Fruit fly (Drosophila melanogaster) whole organism, embryonic: ENCODE results near the gene AsnRS.

Source experiments
- Antp ChIP-seq: fragments of 200-800 bp; sonication (Bioruptor generic); optimal IDR thresholded peaks from 3 replicates; lab custom pipeline; 2016; ENCODE audit warnings: missing biosample characterization, missing genetic modification characterization
- Asciz ChIP-seq: fragments of 200-800 bp; sonication (Bioruptor generic); optimal IDR thresholded peaks from 2 replicates; lab custom pipeline; 2017; ENCODE audit warnings: missing biosample characterization, mild to moderate bottlenecking, missing genetic modification characterization, missing genetic modification reagents
- Atf6 ChIP-seq: fragments of 200-800 bp; sonication (Bioruptor generic); IDR thresholded peaks from 2 replicates; pipeline ENCODE4 v1.3.6; 2022; ENCODE audit warnings: missing biosample characterization, missing genetic modification characterization
- CG1024 ChIP-seq: fragments of 200-800 bp; sonication (Bioruptor generic); IDR thresholded peaks from 2 replicates; pipeline ENCODE4 v1.3.6; 2022; ENCODE audit warnings: missing biosample characterization, missing genetic modification characterization
- CG11560 ChIP-seq: fragments of 200-800 bp; sonication (Bioruptor generic); IDR thresholded peaks from 3 replicates; pipeline ENCODE4 v1.3.6; 2022; ENCODE audit warnings: missing biosample characterization, missing genetic modification characterization
- CG11723 ChIP-seq: fragments of 200-800 bp; sonication (Bioruptor generic); optimal IDR thresholded peaks from 2 replicates; lab custom pipeline; 2017; ENCODE audit warnings: missing biosample characterization, mild to moderate bottlenecking, missing genetic modification characterization
- CG12071 ChIP-seq: fragments of 200-800 bp; sonication (Bioruptor generic); optimal IDR thresholded peaks from 3 replicates; lab custom pipeline; 2018; ENCODE audit warnings: missing biosample characterization, mild to moderate bottlenecking, missing genetic modification characterization
- CG13123 ChIP-seq: fragments of 200-800 bp; sonication (Bioruptor generic); optimal IDR thresholded peaks from 2 replicates; lab custom pipeline; 2016; ENCODE audit warnings: missing biosample characterization, missing genetic modification characterization
- CG14667 ChIP-seq: fragments of 200-800 bp; sonication (Bioruptor generic); IDR thresholded peaks from 2 replicates; pipeline ENCODE4 v1.3.6; 2022; ENCODE audit warnings: missing biosample characterization, missing genetic modification characterization
- CG15011 ChIP-seq: fragments of 200-800 bp; sonication (Bioruptor generic); optimal IDR thresholded peaks from 3 replicates; lab custom pipeline; 2018; ENCODE audit warnings: missing biosample characterization, mild to moderate bottlenecking, missing genetic modification characterization
- CG17829 ChIP-seq: fragments of 200-800 bp; optimal IDR thresholded peaks from 2 replicates; lab custom pipeline; 2019; ENCODE audit warnings: missing biosample characterization, mild to moderate bottlenecking, missing genetic modification characterization, moderate library complexity
- CG30431 ChIP-seq: fragments of 200-800 bp; sonication (Bioruptor generic); optimal IDR thresholded peaks from 2 replicates; lab custom pipeline; 2017; ENCODE audit warnings: missing biosample characterization, missing genetic modification characterization
- CG32767 ChIP-seq: fragments of 200-800 bp; sonication (Bioruptor generic); IDR thresholded peaks from 2 replicates; pipeline ENCODE4 v1.3.6; 2022; ENCODE audit warnings: missing biosample characterization, missing genetic modification characterization
- CG3847 ChIP-seq: fragments of 200-800 bp; sonication (Bioruptor generic); IDR thresholded peaks from 2 replicates; pipeline ENCODE4 v1.3.6; 2022; ENCODE audit warnings: missing biosample characterization, missing genetic modification characterization
- CG4404 ChIP-seq: fragments of 200-800 bp; sonication (Bioruptor generic); IDR thresholded peaks from 2 replicates; pipeline ENCODE4 v1.3.6; 2022; ENCODE audit warnings: missing biosample characterization, missing genetic modification characterization
- CHES-1-like ChIP-seq: fragments of 200-800 bp; sonication (Bioruptor generic); optimal IDR thresholded peaks from 2 replicates; lab custom pipeline; 2016; ENCODE audit warnings: missing biosample characterization, missing genetic modification characterization
- Deaf1 ChIP-seq: fragments of 200-800 bp; optimal IDR thresholded peaks from 3 replicates; lab custom pipeline; 2019; ENCODE audit warnings: missing biosample characterization, mild to moderate bottlenecking, missing genetic modification characterization, moderate library complexity
- Dip3 ChIP-seq: fragments of 200-800 bp; sonication (Bioruptor generic); optimal IDR thresholded peaks from 3 replicates; lab custom pipeline; 2016; ENCODE audit warnings: missing biosample characterization, missing genetic modification characterization
- Doc2 ChIP-seq: fragments of 200-800 bp; sonication (Bioruptor generic); IDR thresholded peaks from 2 replicates; pipeline ENCODE4 v1.3.6; 2022; ENCODE audit warnings: missing biosample characterization, missing genetic modification characterization
- Elba2 ChIP-seq: fragments of 200-800 bp; sonication (Bioruptor generic); optimal IDR thresholded peaks from 3 replicates; lab custom pipeline; 2016; ENCODE audit warnings: missing biosample characterization, missing genetic modification characterization
- Med ChIP-seq: fragments of 200-800 bp; sonication (Bioruptor generic); peaks from one replicate; lab custom pipeline; 2016; ENCODE audit warnings: missing biosample characterization, missing genetic modification characterization, mild to moderate bottlenecking, inconsistent platforms, moderate library complexity
- NC2α ChIP-seq: fragments of 200-800 bp; sonication (Bioruptor generic); optimal IDR thresholded peaks from 2 replicates; lab custom pipeline; 2016; ENCODE audit warnings: missing biosample characterization, missing genetic modification characterization
- Nf-YA ChIP-seq: fragments of 200-800 bp; sonication (Bioruptor generic); IDR thresholded peaks from 2 replicates; pipeline ENCODE4 v1.3.6; 2022; ENCODE audit warnings: missing biosample characterization, missing genetic modification characterization
- Nf-YC ChIP-seq: fragments of 200-800 bp; optimal IDR thresholded peaks from 3 replicates; lab custom pipeline; 2019; ENCODE audit warnings: missing biosample characterization, mild to moderate bottlenecking, missing genetic modification characterization, moderate library complexity
- Opbp ChIP-seq: fragments of 200-800 bp; sonication (Bioruptor generic); IDR thresholded peaks from 3 replicates; pipeline ENCODE4 v1.3.6; 2022; ENCODE audit warnings: missing biosample characterization, missing genetic modification characterization; ENCODE audit not compliant: partially characterized antibody
- Side ChIP-seq: fragments of 200-800 bp; sonication (Bioruptor generic); optimal IDR thresholded peaks from 2 replicates; lab custom pipeline; 2016; ENCODE audit warnings: missing biosample characterization, missing genetic modification characterization
- Sox100B ChIP-seq: fragments of 200-800 bp; sonication (Bioruptor generic); optimal IDR thresholded peaks from 3 replicates; lab custom pipeline; 2018; ENCODE audit warnings: missing biosample characterization, mild to moderate bottlenecking, missing genetic modification characterization
- ara ChIP-seq: fragments of 200-800 bp; sonication (Bioruptor generic); IDR thresholded peaks from 2 replicates; pipeline ENCODE4 v1.3.6; 2022; ENCODE audit warnings: missing biosample characterization, missing genetic modification characterization
- az2 ChIP-seq: fragments of 200-800 bp; sonication (Bioruptor generic); optimal IDR thresholded peaks from 3 replicates; lab custom pipeline; 2016; ENCODE audit warnings: missing biosample characterization, missing genetic modification characterization
- cg ChIP-seq: fragments of 200-800 bp; sonication (Bioruptor generic); optimal IDR thresholded peaks from 3 replicates; lab custom pipeline; 2019; ENCODE audit warnings: missing biosample characterization, mild to moderate bottlenecking, missing genetic modification characterization, moderate library complexity
- dati ChIP-seq: fragments of 200-800 bp; sonication (Bioruptor generic); IDR thresholded peaks from 2 replicates; pipeline ENCODE4 v1.3.6; 2022; ENCODE audit warnings: missing biosample characterization, missing genetic modification characterization
- disco-r ChIP-seq: fragments of 200-800 bp; sonication (Bioruptor generic); optimal IDR thresholded peaks from 2 replicates; lab custom pipeline; 2016; ENCODE audit warnings: missing biosample characterization, missing genetic modification characterization
- eyg ChIP-seq: fragments of 200-800 bp; sonication (Bioruptor generic); optimal IDR thresholded peaks from 3 replicates; lab custom pipeline; 2016; ENCODE audit warnings: missing biosample characterization, missing genetic modification characterization
- fd96Cb ChIP-seq: fragments of 200-800 bp; sonication (Bioruptor generic); optimal IDR thresholded peaks from 2 replicates; lab custom pipeline; 2018; ENCODE audit warnings: missing biosample characterization, mild to moderate bottlenecking, missing genetic modification characterization, moderate library complexity
- ftz-f1 ChIP-seq: fragments of 200-800 bp; sonication (Bioruptor generic); optimal IDR thresholded peaks from 2 replicates; lab custom pipeline; 2016; ENCODE audit warnings: missing biosample characterization, missing genetic modification characterization
- gfzf ChIP-seq: fragments of 200-800 bp; sonication (Bioruptor generic); optimal IDR thresholded peaks from 2 replicates; lab custom pipeline; 2016; ENCODE audit warnings: missing biosample characterization, mild to moderate bottlenecking, missing genetic modification characterization, moderate library complexity
- ham ChIP-seq: fragments of 200-800 bp; sonication (Bioruptor generic); IDR thresholded peaks from 2 replicates; pipeline ENCODE4 v1.3.6; 2022; ENCODE audit warnings: missing biosample characterization, missing genetic modification characterization
- insv ChIP-seq, 2 experiments: fragments of 200-800 bp; sonication (Bioruptor generic); optimal IDR thresholded peaks; 3 replicates each; lab custom pipeline; 2016 to 2018; ENCODE audit warnings: missing biosample characterization in 2 of 2, missing genetic modification characterization in 2 of 2
- jing ChIP-seq: fragments of 200-800 bp; sonication (Bioruptor generic); optimal IDR thresholded peaks from 2 replicates; lab custom pipeline; 2018; ENCODE audit warnings: missing biosample characterization, mild to moderate bottlenecking, missing genetic modification characterization
- kay ChIP-seq: fragments of 200-800 bp; sonication (Bioruptor generic); optimal IDR thresholded peaks from 2 replicates; lab custom pipeline; 2016; ENCODE audit warnings: missing biosample characterization, missing genetic modification characterization
- lola ChIP-seq, 3 experiments: fragments of >200 bp in 2 of 3; fragments of 200-800 bp in 1 of 3; sonication (Bioruptor generic) in 1 of 3; optimal IDR thresholded peaks; 2 replicates each; lab custom pipeline; 2017 to 2019; ENCODE audit warnings: missing biosample characterization in 3 of 3, missing genetic modification characterization in 3 of 3, mild to moderate bottlenecking in 1 of 3, moderate library complexity in 1 of 3
- nom ChIP-seq: fragments of 200-800 bp; sonication (Bioruptor generic); optimal IDR thresholded peaks from 2 replicates; lab custom pipeline; 2017; ENCODE audit warnings: missing biosample characterization, missing genetic modification characterization, mild to moderate bottlenecking, moderate library complexity, missing genetic modification reagents
- org-1 ChIP-seq: fragments of 200-800 bp; sonication (Bioruptor generic); optimal IDR thresholded peaks from 2 replicates; lab custom pipeline; 2017; ENCODE audit warnings: missing biosample characterization, missing genetic modification characterization
- pfk ChIP-seq: fragments of 200-800 bp; sonication (Bioruptor generic); optimal IDR thresholded peaks from 2 replicates; lab custom pipeline; 2018; ENCODE audit warnings: missing biosample characterization, mild to moderate bottlenecking, missing genetic modification characterization, moderate library complexity
- sr ChIP-seq: fragments of 200-800 bp; sonication (Bioruptor generic); IDR thresholded peaks from 3 replicates; pipeline ENCODE4 v1.3.6; 2022; ENCODE audit warnings: missing biosample characterization, missing genetic modification characterization
- vnd ChIP-seq: fragments of 200-800 bp; sonication (Bioruptor generic); IDR thresholded peaks from 3 replicates; pipeline ENCODE4 v1.3.6; 2022; ENCODE audit warnings: missing biosample characterization, missing genetic modification characterization; ENCODE audit not compliant: partially characterized antibody
- vvl ChIP-seq: fragments of 200-800 bp; sonication (Bioruptor generic); IDR thresholded peaks from 2 replicates; pipeline ENCODE4 v1.3.6; 2022; ENCODE audit warnings: missing biosample characterization, missing genetic modification characterization
- wek ChIP-seq: fragments of 200-800 bp; sonication (Bioruptor generic); optimal IDR thresholded peaks from 3 replicates; lab custom pipeline; 2018; ENCODE audit warnings: missing biosample characterization, mild to moderate bottlenecking, missing genetic modification characterization, moderate library complexity
- z ChIP-seq: fragments of 200-800 bp; sonication (Bioruptor generic); IDR thresholded peaks from 3 replicates; pipeline ENCODE4 v1.3.6; 2022; ENCODE audit warnings: missing biosample characterization, missing genetic modification characterization
- zf30C ChIP-seq: fragments of 200-800 bp; sonication (Bioruptor generic); optimal IDR thresholded peaks from 3 replicates; lab custom pipeline; 2018; ENCODE audit warnings: missing biosample characterization, mild to moderate bottlenecking, missing genetic modification characterization
- zfh1 ChIP-seq: fragments of 200-800 bp; sonication (Bioruptor generic); IDR thresholded peaks from 3 replicates; pipeline ENCODE4 v1.3.6; 2022; ENCODE audit warnings: missing biosample characterization, missing genetic modification characterization

Gene AsnRS

dm6 chr2L:19131905-19132402 lies at the start of gene AsnRS, which contains the start of gene DCTN6-p27:
Gene AsnRS (minus strand): TSS chr2L:19131954.
Gene DCTN6-p27 (plus strand): TSS chr2L:19132323.
- TF ChIP-seq zf30C (GFP tag; lab: Kevin White, UChicago), result no peak
- TF ChIP-seq CG32767 (GFP tag; lab: Robert Waterston, UW), result no peak
- peak; percentile 63 for TF ChIP-seq CG3847 (GFP tag; lab: Robert Waterston, UW)
- TF ChIP-seq insv (GFP tag; optimal IDR thresholded peaks at IDR 0.05; lab: Kevin White, UChicago), result peak in 1 of 2 experiments; percentile 78
- peak; percentile 14 for TF ChIP-seq CG30431
- TF ChIP-seq pfk (GFP tag; lab: Kevin White, UChicago), result peak; percentile 8
- no peak for TF ChIP-seq dati (GFP tag; lab: Robert Waterston, UW)
- TF ChIP-seq Nf-YA, result no peak; the same call in 1 of the 2 replicates
- no peak for TF ChIP-seq CG15011 (GFP tag; lab: Kevin White, UChicago)
- TF ChIP-seq z (GFP tag; lab: Robert Waterston, UW), result no peak
- TF ChIP-seq Side (GFP tag; lab: Kevin White, UChicago), result peak; percentile 6
- no peak for TF ChIP-seq cg (GFP tag; lab: Kevin White, UChicago)
- TF ChIP-seq Elba2 (GFP tag; lab: Kevin White, UChicago), result no peak
- TF ChIP-seq eyg, result no peak
- TF ChIP-seq CHES-1-like (GFP tag; lab: Kevin White, UChicago), result peak; percentile 36
- no peak for TF ChIP-seq org-1 (GFP tag; lab: Kevin White, UChicago)
- peak; percentile 71 for TF ChIP-seq Dip3
- TF ChIP-seq Doc2 (GFP tag; lab: Robert Waterston, UW), result no peak
- no peak for TF ChIP-seq ftz-f1 (GFP tag; lab: Kevin White, UChicago)
- TF ChIP-seq Atf6, result peak; percentile 76
- no peak for TF ChIP-seq Asciz
- no peak; the same call in 1 of the 3 replicates for TF ChIP-seq Opbp (GFP tag; lab: Robert Waterston, UW)
- peak; percentile 18 for TF ChIP-seq nom (GFP tag; lab: Kevin White, UChicago)
- TF ChIP-seq CG14667 (GFP tag; lab: Robert Waterston, UW), result peak; percentile 25; the same call in 1 of the 2 replicates
- peak; percentile 68 for TF ChIP-seq Nf-YC
- peak; percentile 84 for TF ChIP-seq vvl (GFP tag; lab: Robert Waterston, UW)
- no peak for TF ChIP-seq CG12071 (GFP tag; lab: Kevin White, UChicago)
- TF ChIP-seq CG11560, result peak; percentile 94
- TF ChIP-seq vnd, result peak; percentile 70
- peak; percentile 70 for TF ChIP-seq CG17829 (tag; lab: Kevin White, UChicago)
- TF ChIP-seq CG1024 (GFP tag; lab: Robert Waterston, UW), result no peak
- peak; percentile 95 for TF ChIP-seq Med
- TF ChIP-seq CG4404 (GFP tag; lab: Robert Waterston, UW), result peak; percentile 47; the same call in 1 of the 2 replicates
- TF ChIP-seq wek (GFP tag; lab: Kevin White, UChicago), result no peak
- peak; percentile 38 for TF ChIP-seq CG11723
- peak; percentile 50 for TF ChIP-seq disco-r (GFP tag; lab: Kevin White, UChicago)
- TF ChIP-seq sr (GFP tag; lab: Robert Waterston, UW), result 0 out of 3 replicates have a peak, but pooled peaks have one; percentile 25
- peak; percentile 40 for TF ChIP-seq Antp
- TF ChIP-seq fd96Cb (tag; lab: Kevin White, UChicago), result peak; percentile 19
- peak; percentile 63 for TF ChIP-seq kay (GFP tag; lab: Kevin White, UChicago)
- peak; percentile 62 for TF ChIP-seq CG13123 (GFP tag; lab: Kevin White, UChicago)
- TF ChIP-seq az2 (GFP tag; lab: Kevin White, UChicago), result peak; percentile 66
- peak in 1 of 3 experiments; percentile 65 for TF ChIP-seq lola (GFP tag; optimal IDR thresholded peaks at IDR 0.05; lab: Kevin White, UChicago)
- peak; percentile 12 for TF ChIP-seq NC2α
- no peak for TF ChIP-seq jing (GFP tag; lab: Kevin White, UChicago)
- peak; percentile 39 for TF ChIP-seq Deaf1 (tag; lab: Kevin White, UChicago)
- TF ChIP-seq ham (GFP tag; lab: Robert Waterston, UW), result no peak
- no peak for TF ChIP-seq gfzf (GFP tag; lab: Kevin White, UChicago)
- no peak for TF ChIP-seq Sox100B (GFP tag; lab: Kevin White, UChicago)
- TF ChIP-seq ara (GFP tag; lab: Robert Waterston, UW), result peak; percentile 18; the same call in 1 of the 2 replicates
- TF ChIP-seq zfh1 (GFP tag; lab: Robert Waterston, UW), result peak; percentile 70
